Worm (Caenorhabditis elegans): ENCODE measurements around the gene rps-13.

rps-13 gene

ce11 chrIII:6344737-6345136 lies 30.1 kb downstream of the rps-13 start (continued):
- TF ChIP-seq hsf-1 (GFP tag; IDR thresholded peaks at IDR 0.05): peak; percentile 47; the same call in 1 of the 2 replicates
- no peak for TF ChIP-seq zfh-2 (GFP tag; conservative IDR thresholded peaks at IDR 0.05)
- TF ChIP-seq snpc-1.3 (tag; optimal IDR thresholded peaks at IDR 0.05; ENCODE audit: insufficient read depth): no peak
- TF ChIP-seq efl-1 (GFP tag; optimal IDR thresholded peaks at IDR 0.05): peak; percentile 54
- peak; percentile 57; the same call in 1 of the 2 replicates for TF ChIP-seq lir-1 (GFP tag; conservative IDR thresholded peaks at IDR 0.05)
- no peak for TF ChIP-seq ccch-3 (GFP tag; optimal IDR thresholded peaks at IDR 0.05)
- TF ChIP-seq ztf-3 (GFP tag; optimal IDR thresholded peaks at IDR 0.05): no peak
- no peak for TF ChIP-seq ama-1 (optimal IDR thresholded peaks at IDR 0.05)
- no peak for TF ChIP-seq ama-1 (GFP tag; optimal IDR thresholded peaks at IDR 0.05)
- no peak for TF ChIP-seq nhr-90 (tag; optimal IDR thresholded peaks at IDR 0.05)
- no peak for TF ChIP-seq hmg-20 (GFP tag; IDR thresholded peaks at IDR 0.05)
- no peak for TF ChIP-seq mes-4 (tag; optimal IDR thresholded peaks at IDR 0.05)
- TF ChIP-seq akir-1 (GFP tag; optimal IDR thresholded peaks at IDR 0.05): no peak
- TF ChIP-seq lsl-1 (GFP tag; optimal IDR thresholded peaks at IDR 0.05): peak; percentile 92
- TF ChIP-seq K12H6.12 (tag; optimal IDR thresholded peaks at IDR 0.05): peak; percentile 80
- TF ChIP-seq egl-44 (GFP tag; IDR thresholded peaks at IDR 0.05): no peak
- TF ChIP-seq rec-8 (tag; optimal IDR thresholded peaks at IDR 0.05): no peak
- peak; percentile 12 for TF ChIP-seq atf-7 (tag; optimal IDR thresholded peaks at IDR 0.05)
- TF ChIP-seq somi-1 (GFP tag; optimal IDR thresholded peaks at IDR 0.05): no peak
- peak; percentile 61; the same call in 1 of the 2 replicates for TF ChIP-seq let-526 (GFP tag; IDR thresholded peaks at IDR 0.05)
- no peak for TF ChIP-seq snpc-4 (GFP tag; optimal IDR thresholded peaks at IDR 0.05)
- peak in 3 of 4 experiments; percentile 52 to 81 (median 62) for TF ChIP-seq snpc-4 (tag; optimal IDR thresholded peaks at IDR 0.05)
- peak; percentile 57 for TF ChIP-seq B0019.2 (GFP tag; conservative IDR thresholded peaks at IDR 0.05)
- no peak for TF ChIP-seq B0035.1 (tag; optimal IDR thresholded peaks at IDR 0.05)
- TF ChIP-seq snpc-3.4 (tag; optimal IDR thresholded peaks at IDR 0.05): no peak
- TF ChIP-seq attf-3 (GFP tag; conservative IDR thresholded peaks at IDR 0.05): peak; percentile 58
- no peak for TF ChIP-seq fkh-3 (tag; optimal IDR thresholded peaks at IDR 0.05)
- no peak for TF ChIP-seq F10E7.11 (tag; optimal IDR thresholded peaks at IDR 0.05)
- no peak for TF ChIP-seq nfya-1 (tag; optimal IDR thresholded peaks at IDR 0.05; ENCODE audit: borderline replicate concordance, insufficient read depth)

ce11 chrIII:6343229-6343628 lies 31.6 kb downstream of the rps-13 start, which contains the start of gene C56G2.9:
TSS of gene C56G2.9 (minus strand) at chrIII:6343329.
- TF ChIP-seq cebp-2 (GFP tag; IDR thresholded peaks at IDR 0.05): no peak
- TF ChIP-seq rcor-1 (GFP tag; IDR thresholded peaks at IDR 0.05): no peak
- no peak for TF ChIP-seq bed-2 (GFP tag; IDR thresholded peaks at IDR 0.05)
- no peak for TF ChIP-seq ceh-40 (GFP tag; IDR thresholded peaks at IDR 0.05)
- no peak for TF ChIP-seq egrh-3 (GFP tag; IDR thresholded peaks at IDR 0.05)
- TF ChIP-seq T07F8.4 (tag; optimal IDR thresholded peaks at IDR 0.05): no peak
- TF ChIP-seq tlf-1 (GFP tag; optimal IDR thresholded peaks at IDR 0.05): no peak
- TF ChIP-seq ceh-79 (tag; optimal IDR thresholded peaks at IDR 0.05): no peak
- no peak for TF ChIP-seq ztf-18 (tag; optimal IDR thresholded peaks at IDR 0.05)
- TF ChIP-seq B0261.1 (tag; optimal IDR thresholded peaks at IDR 0.05): no peak
- TF ChIP-seq sea-2 (GFP tag; IDR thresholded peaks at IDR 0.05): no peak
- no peak for TF ChIP-seq nfyb-1 (GFP tag; IDR thresholded peaks at IDR 0.05)
- TF ChIP-seq lsy-27 (tag; optimal IDR thresholded peaks at IDR 0.05; ENCODE audit: borderline replicate concordance, insufficient read depth): no peak
- no peak for TF ChIP-seq attf-5 (GFP tag; optimal IDR thresholded peaks at IDR 0.05)
- TF ChIP-seq unc-130 (GFP tag; optimal IDR thresholded peaks at IDR 0.05): no peak
- TF ChIP-seq ztf-25 (GFP tag; IDR thresholded peaks at IDR 0.05): no peak

Data from whole organism, young adult.